Fruit fly (Drosophila melanogaster) whole organism, pupa: ENCODE measurements around the gene Ptp99A.

Experiments
- CG12605 ChIP-seq: fragments of 200-800 bp; sonication (Bioruptor generic); IDR thresholded peaks from 2 replicates; pipeline ENCODE4 v1.3.6; 2022; ENCODE audit warnings: missing biosample characterization, missing genetic modification characterization
- CG8159 ChIP-seq: fragments of 200-800 bp; sonication (Bioruptor generic); optimal IDR thresholded peaks from 3 replicates; lab custom pipeline; 2018; ENCODE audit warnings: missing biosample characterization, mild to moderate bottlenecking, missing genetic modification characterization, moderate library complexity
- CG8301 ChIP-seq: fragments of 200-800 bp; sonication (Bioruptor generic); optimal IDR thresholded peaks from 2 replicates; lab custom pipeline; 2018; ENCODE audit warnings: missing biosample characterization, mild to moderate bottlenecking, missing genetic modification characterization
- CG9948 ChIP-seq: fragments of 200-800 bp; sonication (Bioruptor generic); optimal IDR thresholded peaks from 2 replicates; lab custom pipeline; 2018; ENCODE audit warnings: missing biosample characterization, mild to moderate bottlenecking, missing genetic modification characterization, moderate library complexity
- EcR ChIP-seq: fragments of 200-800 bp; sonication (Bioruptor generic); optimal IDR thresholded peaks from 3 replicates; lab custom pipeline; 2019; ENCODE audit warnings: missing biosample characterization, missing genetic modification characterization, mild to moderate bottlenecking, moderate library complexity, missing genetic modification reagents
- Pif1B ChIP-seq: fragments of 200-800 bp; sonication (Bioruptor generic); optimal IDR thresholded peaks from 3 replicates; lab custom pipeline; 2016; ENCODE audit warnings: missing biosample characterization, missing genetic modification characterization
- Snoo ChIP-seq: fragments of 200-800 bp; sonication (Bioruptor generic); optimal IDR thresholded peaks from 3 replicates; lab custom pipeline; 2017; ENCODE audit warnings: missing biosample characterization, mild to moderate bottlenecking, missing genetic modification characterization, inconsistent platforms

- TF ChIP-seq EcR (GFP tag; lab: Kevin White, UChicago) = no peak
- no peak for TF ChIP-seq CG12605 (GFP tag; lab: Robert Waterston, UW)
- peak; percentile 31 for TF ChIP-seq CG9948 (tag; lab: Kevin White, UChicago)
- peak; percentile 48 for TF ChIP-seq CG8159 (tag; lab: Kevin White, UChicago)
- no peak for TF ChIP-seq Snoo (tag; lab: Kevin White, UChicago)
- no peak for TF ChIP-seq Pif1B (GFP tag; lab: Kevin White, UChicago)
- TF ChIP-seq CG8301 (tag; lab: Kevin White, UChicago) = no peak
These were observed 111.8 kb downstream of the Ptp99A start, which contains the start of the genes CG2321 and CG2006 for dm6 chr3R:29489209-29489608.
